Fruit fly (Drosophila melanogaster) whole organism, wandering third instar larva: ENCODE measurements around the gene nocte.
A peak's percentile ranks its signal among the peaks of the same experiment; 100 is the strongest.

Experiments
- Abd-B ChIP-seq: fragments of >200 bp; optimal IDR thresholded peaks from 2 replicates; lab custom pipeline; 2017; ENCODE audit warnings: missing biosample characterization, missing genetic modification characterization
- CG32264 ChIP-seq: fragments of 200-800 bp; sonication (Bioruptor generic); optimal IDR thresholded peaks from 2 replicates; lab custom pipeline; 2016; ENCODE audit warnings: missing biosample characterization, missing genetic modification characterization
- CG9705 ChIP-seq: fragments of 200-800 bp; sonication (Bioruptor generic); optimal IDR thresholded peaks from 2 replicates; lab custom pipeline; 2018; ENCODE audit warnings: missing biosample characterization, mild to moderate bottlenecking, missing genetic modification characterization
- CrebA ChIP-seq: fragments of 200-800 bp; sonication (Bioruptor generic); optimal IDR thresholded peaks from 2 replicates; lab custom pipeline; 2016; ENCODE audit warnings: missing biosample characterization, mild to moderate bottlenecking, missing genetic modification characterization, borderline replicate concordance
- Dfd ChIP-seq: fragments of >200 bp; optimal IDR thresholded peaks from 2 replicates; lab custom pipeline; 2017; ENCODE audit warnings: missing biosample characterization, missing genetic modification characterization
- Dif ChIP-seq: fragments of 200-275, 200-300 bp; sonication (Bioruptor generic); optimal IDR thresholded peaks from 2 replicates; lab custom pipeline; 2018; ENCODE audit warnings: missing biosample characterization, missing genetic modification characterization; ENCODE audit not compliant: partially characterized antibody
- GATAd ChIP-seq: sonication (Bioruptor generic); optimal IDR thresholded peaks from 2 replicates; lab custom pipeline; 2016; ENCODE audit warnings: missing biosample characterization, missing genetic modification characterization
- HLH106 ChIP-seq: fragments of 200-800 bp; optimal IDR thresholded peaks from 3 replicates; lab custom pipeline; 2019; ENCODE audit warnings: missing biosample characterization, mild to moderate bottlenecking, missing genetic modification characterization, moderate library complexity
- Hnf4 ChIP-seq: fragments of 200-800 bp; sonication (Bioruptor generic); optimal IDR thresholded peaks from 2 replicates; lab custom pipeline; 2016; ENCODE audit warnings: missing biosample characterization, mild to moderate bottlenecking, missing genetic modification characterization
- Hr78 ChIP-seq: fragments of >200 bp; optimal IDR thresholded peaks from 2 replicates; lab custom pipeline; 2017; ENCODE audit warnings: missing biosample characterization, missing genetic modification characterization
- Hr83 ChIP-seq: fragments of 200-300 bp; sonication (Bioruptor generic); optimal IDR thresholded peaks from 2 replicates; lab custom pipeline; 2016; ENCODE audit warnings: missing biosample characterization, mild to moderate bottlenecking, missing genetic modification characterization, moderate library complexity; ENCODE audit not compliant: poor library complexity, severe bottlenecking
- Jra ChIP-seq: sonication (Bioruptor generic); optimal IDR thresholded peaks from 2 replicates; lab custom pipeline; 2016; ENCODE audit warnings: missing biosample characterization, missing genetic modification characterization
- Mio ChIP-seq: sonication (Bioruptor generic); optimal IDR thresholded peaks from 2 replicates; lab custom pipeline; 2016; ENCODE audit warnings: missing biosample characterization, missing genetic modification characterization
- Myc ChIP-seq: fragments of >200 bp; optimal IDR thresholded peaks from 2 replicates; lab custom pipeline; 2017
- N ChIP-seq: fragments of >200 bp; optimal IDR thresholded peaks from 2 replicates; lab custom pipeline; 2018; ENCODE audit warnings: missing biosample characterization, missing external identifiers, missing genetic modification characterization
- OdsH ChIP-seq: fragments of 200-800 bp; sonication (Bioruptor generic); optimal IDR thresholded peaks from 2 replicates; lab custom pipeline; 2016; ENCODE audit warnings: missing biosample characterization, mild to moderate bottlenecking, missing genetic modification characterization
- Rel ChIP-seq, 2 experiments: fragments of 200-800 bp; sonication (Bioruptor generic) in 1 of 2; optimal IDR thresholded peaks; 2 replicates in 1 of 2; 3 replicates in 1 of 2; lab custom pipeline; 2016 to 2019; ENCODE audit warnings: mild to moderate bottlenecking in 2 of 2, missing biosample characterization in 2 of 2, missing genetic modification characterization in 2 of 2, moderate library complexity in 1 of 2
- Sp1 ChIP-seq: fragments of 200-800 bp; sonication (Bioruptor generic); optimal IDR thresholded peaks from 3 replicates; lab custom pipeline; 2019; ENCODE audit warnings: missing biosample characterization, mild to moderate bottlenecking, missing genetic modification characterization, moderate library complexity
- Vsx2 ChIP-seq: fragments of 200-300, 225-300 bp; sonication (Bioruptor generic); optimal IDR thresholded peaks from 2 replicates; lab custom pipeline; 2018; ENCODE audit warnings: missing biosample characterization, missing genetic modification characterization; ENCODE audit not compliant: partially characterized antibody
- br ChIP-seq: fragments of 200-800 bp; sonication (Bioruptor generic); optimal IDR thresholded peaks from 2 replicates; lab custom pipeline; 2016; ENCODE audit warnings: missing biosample characterization, missing genetic modification characterization
- brk ChIP-seq: fragments of 200-800 bp; sonication (Bioruptor generic); optimal IDR thresholded peaks from 2 replicates; lab custom pipeline; 2016; ENCODE audit warnings: missing biosample characterization, mild to moderate bottlenecking, missing genetic modification characterization
- dl ChIP-seq, 2 experiments: fragments of 175-275, 200-275 bp in 1 of 2; fragments of 200-275 bp in 1 of 2; sonication (Bioruptor generic); optimal IDR thresholded peaks; lab custom pipeline; 2018; ENCODE audit warnings: mild to moderate bottlenecking in 2 of 2, missing biosample characterization in 2 of 2, missing genetic modification characterization in 2 of 2, moderate library complexity in 2 of 2; ENCODE audit not compliant: partially characterized antibody in 2 of 2, insufficient read depth in 1 of 2
- dmrt93B ChIP-seq: fragments of 200-800 bp; sonication (Bioruptor generic); optimal IDR thresholded peaks from 2 replicates; lab custom pipeline; 2018; ENCODE audit warnings: missing biosample characterization, mild to moderate bottlenecking, missing genetic modification characterization
- dsf ChIP-seq: sonication (Bioruptor generic); optimal IDR thresholded peaks from 2 replicates; lab custom pipeline; 2016; ENCODE audit warnings: missing biosample characterization, missing genetic modification characterization, borderline replicate concordance
- ey ChIP-seq: fragments of 200-800 bp; sonication (Bioruptor generic); optimal IDR thresholded peaks from 2 replicates; lab custom pipeline; 2016; ENCODE audit warnings: missing biosample characterization, missing genetic modification characterization
- foxo ChIP-seq, 2 experiments: fragments of 200-800 bp; sonication (Bioruptor generic); optimal IDR thresholded peaks; 2 replicates in 1 of 2; 3 replicates in 1 of 2; lab custom pipeline; 2016 to 2017; ENCODE audit warnings: missing biosample characterization in 2 of 2, missing genetic modification characterization in 2 of 2
- fru ChIP-seq: fragments of 200-800 bp; sonication (Bioruptor generic); optimal IDR thresholded peaks from 3 replicates; lab custom pipeline; 2016; ENCODE audit warnings: missing biosample characterization, mild to moderate bottlenecking, missing genetic modification characterization
- h ChIP-seq: fragments of 200-800 bp; sonication (Bioruptor generic); optimal IDR thresholded peaks from 3 replicates; lab custom pipeline; 2016; ENCODE audit warnings: missing biosample characterization, mild to moderate bottlenecking, missing genetic modification characterization
- jim ChIP-seq: fragments of 175-275, 200-325 bp; sonication (Bioruptor generic); optimal IDR thresholded peaks from 2 replicates; lab custom pipeline; 2016; ENCODE audit warnings: missing biosample characterization, mild to moderate bottlenecking, missing genetic modification characterization
- lola ChIP-seq: fragments of >200 bp; optimal IDR thresholded peaks from 2 replicates; lab custom pipeline; 2017; ENCODE audit warnings: missing biosample characterization, missing genetic modification characterization
- pan ChIP-seq: fragments of >200 bp; optimal IDR thresholded peaks from 2 replicates; lab custom pipeline; 2017
- psq ChIP-seq: fragments of 200-800 bp; sonication (Bioruptor generic); optimal IDR thresholded peaks from 3 replicates; lab custom pipeline; 2017; ENCODE audit warnings: missing biosample characterization, mild to moderate bottlenecking, missing genetic modification characterization, moderate library complexity
- rgr ChIP-seq: fragments of 200-800 bp; sonication (Bioruptor generic); optimal IDR thresholded peaks from 3 replicates; lab custom pipeline; 2016; ENCODE audit warnings: missing biosample characterization, mild to moderate bottlenecking, missing genetic modification characterization
- sage ChIP-seq: fragments of 200-800 bp; sonication (Bioruptor generic); optimal IDR thresholded peaks from 2 replicates; lab custom pipeline; 2016; ENCODE audit warnings: missing biosample characterization, mild to moderate bottlenecking, missing genetic modification characterization
- sv ChIP-seq: fragments of 200-800 bp; sonication (Bioruptor generic); optimal IDR thresholded peaks from 3 replicates; lab custom pipeline; 2016; ENCODE audit warnings: missing biosample characterization, missing genetic modification characterization
- tai ChIP-seq: sonication (Bioruptor generic); optimal IDR thresholded peaks from 2 replicates; lab custom pipeline; 2016; ENCODE audit warnings: missing biosample characterization, missing genetic modification characterization
- usp ChIP-seq: fragments of >200 bp; optimal IDR thresholded peaks from 2 replicates; lab custom pipeline; 2017; ENCODE audit warnings: missing biosample characterization, missing genetic modification characterization
- woc ChIP-seq: sonication (Bioruptor generic); optimal IDR thresholded peaks from 2 replicates; lab custom pipeline; 2016; ENCODE audit warnings: missing biosample characterization, mild to moderate bottlenecking, missing genetic modification characterization

nocte gene

dm6 chrX:10472614-10473248 is 1.7 kb downstream of the nocte start:
- TF ChIP-seq sv (no peak), N (GFP tag; lab: Kevin White, UChicago) (peak; percentile 21), OdsH (GFP tag; lab: Kevin White, UChicago) (no peak), dl (GFP tag; optimal IDR thresholded peaks at IDR 0.05; lab: Kevin White, UChicago; ENCODE audit: insufficient read depth in 1 of 2, partially characterized antibody in 2 of 2) (no peak), dsf (no peak), Sp1 (GFP tag; lab: Kevin White, UChicago) (peak; percentile 12), ey (GFP tag; lab: Kevin White, UChicago) (no peak), dmrt93B (no peak), woc (GFP tag; lab: Kevin White, UChicago) (no peak), Mio (GFP tag; lab: Kevin White, UChicago) (no peak), lola (GFP tag; lab: Kevin White, UChicago) (no peak), Hr83 (GFP tag; lab: Kevin White, UChicago) (peak; percentile 65), brk (GFP tag; lab: Kevin White, UChicago) (no peak), Abd-B (GFP tag; lab: Kevin White, UChicago) (no peak), sage (GFP tag; lab: Kevin White, UChicago) (no peak), rgr (GFP tag; lab: Kevin White, UChicago) (no peak), HLH106 (tag; lab: Kevin White, UChicago) (peak; percentile 3), CrebA (GFP tag; lab: Kevin White, UChicago) (no peak), usp (GFP tag; lab: Kevin White, UChicago) (no peak), jim (GFP tag; lab: Kevin White, UChicago) (no peak), Rel (GFP tag; optimal IDR thresholded peaks at IDR 0.05; lab: Kevin White, UChicago) (no peak), Rel (tag; optimal IDR thresholded peaks at IDR 0.05; lab: Kevin White, UChicago) (peak; percentile 68), Dfd (no peak), pan (lab: Kevin White, UChicago) (no peak), Vsx2 (GFP tag; lab: Kevin White, UChicago) (no peak), psq (GFP tag; lab: Kevin White, UChicago) (no peak), Hr78 (GFP tag; lab: Kevin White, UChicago) (no peak), fru (GFP tag; lab: Kevin White, UChicago) (peak; percentile 53), foxo (GFP tag; optimal IDR thresholded peaks at IDR 0.05; lab: Kevin White, UChicago) (no peak), Myc (lab: Kevin White, UChicago) (no peak), GATAd (GFP tag; lab: Kevin White, UChicago) (no peak), Hnf4 (no peak), br (GFP tag; lab: Kevin White, UChicago) (no peak), CG9705 (GFP tag; lab: Kevin White, UChicago) (no peak), tai (no peak), Jra (GFP tag; lab: Kevin White, UChicago) (no peak), CG32264 (no peak), h (GFP tag; lab: Kevin White, UChicago) (peak; percentile 19), Dif (peak; percentile 15)

- TF ChIP-seq Dfd (peak; percentile 87), Hr78 (GFP tag; lab: Kevin White, UChicago) (no peak)
- TF ChIP-seq, all 38 proteins: peak for 1
Observed at dm6 chrX:10464531-10464930, 9.9 kb downstream of the nocte start.
